Worm (Caenorhabditis elegans): ENCODE measurements around the gene Y81G3A.6.

DNA sequence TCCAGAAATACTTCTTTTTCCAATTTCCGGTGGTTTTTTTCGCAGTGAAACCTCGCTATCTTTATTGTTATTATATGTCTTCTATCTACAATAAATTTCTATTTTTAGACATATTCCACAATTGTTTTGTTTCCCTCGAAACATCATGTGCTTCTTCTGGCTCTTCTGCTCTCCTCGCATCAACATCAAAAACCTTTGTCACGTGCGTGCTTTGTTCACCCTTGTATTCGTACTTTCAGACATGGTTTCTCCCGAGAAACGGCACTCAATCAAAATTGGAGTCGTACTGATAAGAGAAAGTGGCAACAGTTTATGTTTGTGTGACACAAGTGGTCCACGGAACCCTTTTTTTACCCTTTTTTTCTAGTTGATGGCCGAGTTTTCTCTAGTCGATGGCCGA is 4.6 kb downstream of the Y81G3A.6 start:
- TF ChIP-seq ceh-36 (tag; optimal IDR thresholded peaks at IDR 0.05) (no peak), flt-1 (GFP tag; IDR thresholded peaks at IDR 0.05) (no peak), ama-1 (optimal IDR thresholded peaks at IDR 0.05) (no peak), hmg-4 (GFP tag; optimal IDR thresholded peaks at IDR 0.05) (no peak), pes-1 (GFP tag; IDR thresholded peaks at IDR 0.05) (no peak), tbx-37 (GFP tag; conservative IDR thresholded peaks at IDR 0.05) (no peak), hmbx-1 (tag; optimal IDR thresholded peaks at IDR 0.05) (no peak), sea-1 (GFP tag; conservative IDR thresholded peaks at IDR 0.05) (no peak), ceh-13 (GFP tag; optimal IDR thresholded peaks at IDR 0.05) (no peak), ets-7 (tag; optimal IDR thresholded peaks at IDR 0.05) (no peak), scrt-1 (GFP tag; IDR thresholded peaks at IDR 0.05) (no peak), tbx-11 (GFP tag; IDR thresholded peaks at IDR 0.05) (no peak)
